Worm (Caenorhabditis elegans) whole organism, L4 larva: ENCODE data around the gene Y43F8B.19.

Experiments
- F10B5.3 ChIP-seq: sonication (generic microtip); optimal IDR thresholded peaks from 2 replicates; lab custom pipeline; 2016; ENCODE audit warnings: mild to moderate bottlenecking, missing genetic modification characterization, missing compliant biosample characterization
- F26F4.8 ChIP-seq: fragments of 200-800 bp; sonication (Bioruptor generic); conservative IDR thresholded peaks from 2 replicates; pipeline ENCODE4 v1.3.6; 2022; ENCODE audit warnings: missing genetic modification characterization, missing compliant biosample characterization
- R02D3.7 ChIP-seq: fragments of 150-350 bp; sonication (generic microtip); optimal IDR thresholded peaks from 3 replicates; lab custom pipeline; 2014; ENCODE audit warnings: missing biosample characterization, missing genetic modification characterization
- T20F7.1 ChIP-seq: fragments of 200-800 bp; sonication (Bioruptor generic); optimal IDR thresholded peaks from 2 replicates; lab custom pipeline; 2018; ENCODE audit warnings: mild to moderate bottlenecking, missing genetic modification characterization, missing compliant biosample characterization
- T26A8.4 ChIP-seq: fragments of 200-800 bp; sonication (Bioruptor generic); IDR thresholded peaks from 2 replicates; pipeline ENCODE4 v1.3.6; 2022; ENCODE audit warnings: missing genetic modification characterization, missing compliant biosample characterization
- aha-1 ChIP-seq: fragments of 150-350 bp; peaks from one replicate; lab custom pipeline; 2014; ENCODE audit warnings: missing biosample characterization, missing genetic modification characterization
- ama-1 ChIP-seq: fragments of 150-350 bp; optimal IDR thresholded peaks from 2 replicates; lab custom pipeline; 2014; ENCODE audit warnings: inconsistent platforms, mixed read lengths
- attf-4 ChIP-seq: sonication (generic microtip); optimal IDR thresholded peaks from 3 replicates; lab custom pipeline; 2017; ENCODE audit warnings: missing biosample characterization, missing genetic modification characterization
- ceh-32 ChIP-seq: sonication (generic microtip); optimal IDR thresholded peaks from 2 replicates; lab custom pipeline; 2016; ENCODE audit warnings: mild to moderate bottlenecking, missing genetic modification characterization, missing compliant biosample characterization; ENCODE audit not compliant: poor library complexity
- ceh-62 ChIP-seq: sonication (generic microtip); optimal IDR thresholded peaks from 2 replicates; lab custom pipeline; 2017; ENCODE audit warnings: missing biosample characterization, missing genetic modification characterization
- ceh-82 ChIP-seq: sonication (generic microtip); optimal IDR thresholded peaks from 2 replicates; lab custom pipeline; 2017; ENCODE audit warnings: missing biosample characterization, missing genetic modification characterization
- daf-16 ChIP-seq, 3 experiments: sonication (generic microtip); optimal IDR thresholded peaks; 2 replicates each; lab custom pipeline; 2016 to 2017; ENCODE audit warnings: missing genetic modification characterization in 3 of 3, missing genetic modification reagents in 3 of 3, mild to moderate bottlenecking in 2 of 3, missing compliant biosample characterization in 2 of 3, missing biosample characterization in 1 of 3, moderate library complexity in 1 of 3
- daf-19 ChIP-seq: fragments of 200-800 bp; sonication (Bioruptor generic); conservative IDR thresholded peaks from 2 replicates; pipeline ENCODE4 v1.3.6; 2022; ENCODE audit warnings: missing genetic modification characterization, missing compliant biosample characterization
- daf-8 ChIP-seq: fragments of 200-800 bp; sonication (Bioruptor generic); IDR thresholded peaks from 2 replicates; pipeline ENCODE4 v1.3.6; 2022; ENCODE audit warnings: missing genetic modification characterization, missing compliant biosample characterization
- dmd-8 ChIP-seq: fragments of 200-800 bp; sonication (Bioruptor generic); IDR thresholded peaks from 2 replicates; pipeline ENCODE4 v1.3.6; 2022; ENCODE audit warnings: missing genetic modification characterization, missing compliant biosample characterization
- dpl-1 ChIP-seq: fragments of 150-350 bp; optimal IDR thresholded peaks from 2 replicates; lab custom pipeline; 2014; ENCODE audit warnings: missing biosample characterization, missing genetic modification reagents, missing genetic modification characterization
- duxl-1 ChIP-seq: sonication (generic microtip); optimal IDR thresholded peaks from 2 replicates; lab custom pipeline; 2016; ENCODE audit warnings: mild to moderate bottlenecking, missing genetic modification characterization, moderate library complexity, missing compliant biosample characterization; ENCODE audit not compliant: poor library complexity
- hlh-11 ChIP-seq: fragments of 200-800 bp; sonication (Bioruptor generic); optimal IDR thresholded peaks from 2 replicates; lab custom pipeline; 2018; ENCODE audit warnings: mild to moderate bottlenecking, missing genetic modification characterization, missing compliant biosample characterization
- lin-1 ChIP-seq: fragments of 200-800 bp; sonication (Bioruptor generic); IDR thresholded peaks from 2 replicates; pipeline ENCODE4 v1.3.6; 2022; ENCODE audit warnings: missing genetic modification reagents, missing genetic modification characterization, missing compliant biosample characterization
- lin-29 ChIP-seq: fragments of 200-800 bp; sonication (Bioruptor generic); IDR thresholded peaks from 2 replicates; pipeline ENCODE4 v1.3.6; 2022; ENCODE audit warnings: missing genetic modification reagents, missing genetic modification characterization, missing compliant biosample characterization
- lin-38 ChIP-seq: fragments of 200-800 bp; sonication (Bioruptor generic); IDR thresholded peaks from 2 replicates; pipeline ENCODE4 v1.3.6; 2022; ENCODE audit warnings: missing genetic modification reagents, missing genetic modification characterization, missing compliant biosample characterization
- lin-39 ChIP-seq: fragments of 150-350 bp; optimal IDR thresholded peaks from 2 replicates; lab custom pipeline; 2014; ENCODE audit warnings: missing biosample characterization, missing genetic modification reagents, missing genetic modification characterization
- lsy-2 ChIP-seq, 2 experiments: fragments of 150-350 bp in 1 of 2; sonication (generic microtip) in 1 of 2; optimal IDR thresholded peaks; 2 replicates each; lab custom pipeline; 2014 to 2017; ENCODE audit warnings: missing biosample characterization in 2 of 2, missing genetic modification characterization in 2 of 2
- mep-1 ChIP-seq: fragments of 150-350 bp; sonication (generic microtip); optimal IDR thresholded peaks from 3 replicates; lab custom pipeline; 2014; ENCODE audit warnings: missing biosample characterization, missing genetic modification characterization
- mxl-3 ChIP-seq: fragments of 200-800 bp; sonication (Bioruptor generic); optimal IDR thresholded peaks from 2 replicates; lab custom pipeline; 2018; ENCODE audit warnings: mild to moderate bottlenecking, missing genetic modification characterization, missing compliant biosample characterization
- nhr-10 ChIP-seq: fragments of 150-350 bp; optimal IDR thresholded peaks from 2 replicates; lab custom pipeline; 2014; ENCODE audit warnings: missing biosample characterization, missing genetic modification characterization
- nhr-237 ChIP-seq: sonication (generic microtip); optimal IDR thresholded peaks from 2 replicates; lab custom pipeline; 2017; ENCODE audit warnings: missing biosample characterization, missing genetic modification characterization
- nhr-25 ChIP-seq: sonication (generic microtip); optimal IDR thresholded peaks from 2 replicates; lab custom pipeline; 2017; ENCODE audit warnings: missing genetic modification characterization, mild to moderate bottlenecking, missing compliant biosample characterization, antibody characterized with exemption, moderate library complexity, borderline replicate concordance; ENCODE audit not compliant: insufficient read depth
- nhr-41 ChIP-seq: fragments of 200-800 bp; sonication (Bioruptor generic); IDR thresholded peaks from 2 replicates; pipeline ENCODE4 v1.3.6; 2022; ENCODE audit warnings: missing genetic modification reagents, missing genetic modification characterization, missing compliant biosample characterization
- nhr-48 ChIP-seq: sonication (generic microtip); optimal IDR thresholded peaks from 2 replicates; lab custom pipeline; 2016; ENCODE audit warnings: mild to moderate bottlenecking, missing genetic modification characterization, missing compliant biosample characterization
- nhr-6 ChIP-seq: fragments of 150-350 bp; optimal IDR thresholded peaks from 2 replicates; lab custom pipeline; 2014; ENCODE audit warnings: missing biosample characterization, missing genetic modification characterization
- pha-4 ChIP-seq, 2 experiments: fragments of 150-350 bp in 1 of 2; fragments of 200-800 bp in 1 of 2; sonication (Bioruptor generic) in 1 of 2; IDR thresholded peaks in 1 of 2; optimal IDR thresholded peaks in 1 of 2; 2 replicates each; pipeline versions ENCODE4 v1.3.6 to Lab custom; 2014 to 2022; ENCODE audit warnings: missing genetic modification characterization in 2 of 2, missing genetic modification reagents in 2 of 2, missing biosample characterization in 1 of 2, missing compliant biosample characterization in 1 of 2
- saeg-2 ChIP-seq: fragments of 200-800 bp; sonication (Bioruptor generic); IDR thresholded peaks from 2 replicates; pipeline ENCODE4 v1.3.6; 2022; ENCODE audit warnings: missing genetic modification reagents, missing genetic modification characterization, missing compliant biosample characterization
- snpc-1.2 ChIP-seq: fragments of 200-800 bp; sonication (Bioruptor generic); IDR thresholded peaks from 2 replicates; pipeline ENCODE4 v1.3.6; 2022; ENCODE audit warnings: missing genetic modification reagents, missing genetic modification characterization, missing compliant biosample characterization
- snpc-4 ChIP-seq: fragments of 150-350 bp; optimal IDR thresholded peaks from 2 replicates; lab custom pipeline; 2014; ENCODE audit warnings: missing biosample characterization, missing genetic modification characterization
- spr-1 ChIP-seq: sonication (generic microtip); optimal IDR thresholded peaks from 2 replicates; lab custom pipeline; 2016; ENCODE audit warnings: mild to moderate bottlenecking, missing genetic modification characterization, missing compliant biosample characterization
- spr-3 ChIP-seq: fragments of 200-800 bp; sonication (Bioruptor generic); optimal IDR thresholded peaks from 2 replicates; lab custom pipeline; 2018; ENCODE audit warnings: mild to moderate bottlenecking, missing genetic modification characterization, missing compliant biosample characterization
- tag-97 ChIP-seq: fragments of 200-800 bp; sonication (Bioruptor generic); IDR thresholded peaks from 2 replicates; pipeline ENCODE4 v1.3.6; 2022; ENCODE audit warnings: missing genetic modification characterization, missing compliant biosample characterization
- unc-39 ChIP-seq: sonication (generic microtip); optimal IDR thresholded peaks from 2 replicates; lab custom pipeline; 2017; ENCODE audit warnings: missing biosample characterization, missing genetic modification characterization
- unc-62 ChIP-seq, 3 experiments: fragments of 150-350 bp in 1 of 3; sonication (generic microtip); optimal IDR thresholded peaks in 2 of 3; peaks in 1 of 3; 1 replicate in 1 of 3; 2 replicates in 2 of 3; lab custom pipeline; 2014 to 2017; ENCODE audit warnings: missing biosample characterization in 3 of 3, missing genetic modification characterization in 3 of 3, missing genetic modification reagents in 3 of 3, missing genotype in 1 of 3
- zfp-2 ChIP-seq: sonication (generic microtip); optimal IDR thresholded peaks from 2 replicates; lab custom pipeline; 2016; ENCODE audit warnings: mild to moderate bottlenecking, missing genetic modification characterization, missing compliant biosample characterization

The Y43F8B.19 gene

DNA sequence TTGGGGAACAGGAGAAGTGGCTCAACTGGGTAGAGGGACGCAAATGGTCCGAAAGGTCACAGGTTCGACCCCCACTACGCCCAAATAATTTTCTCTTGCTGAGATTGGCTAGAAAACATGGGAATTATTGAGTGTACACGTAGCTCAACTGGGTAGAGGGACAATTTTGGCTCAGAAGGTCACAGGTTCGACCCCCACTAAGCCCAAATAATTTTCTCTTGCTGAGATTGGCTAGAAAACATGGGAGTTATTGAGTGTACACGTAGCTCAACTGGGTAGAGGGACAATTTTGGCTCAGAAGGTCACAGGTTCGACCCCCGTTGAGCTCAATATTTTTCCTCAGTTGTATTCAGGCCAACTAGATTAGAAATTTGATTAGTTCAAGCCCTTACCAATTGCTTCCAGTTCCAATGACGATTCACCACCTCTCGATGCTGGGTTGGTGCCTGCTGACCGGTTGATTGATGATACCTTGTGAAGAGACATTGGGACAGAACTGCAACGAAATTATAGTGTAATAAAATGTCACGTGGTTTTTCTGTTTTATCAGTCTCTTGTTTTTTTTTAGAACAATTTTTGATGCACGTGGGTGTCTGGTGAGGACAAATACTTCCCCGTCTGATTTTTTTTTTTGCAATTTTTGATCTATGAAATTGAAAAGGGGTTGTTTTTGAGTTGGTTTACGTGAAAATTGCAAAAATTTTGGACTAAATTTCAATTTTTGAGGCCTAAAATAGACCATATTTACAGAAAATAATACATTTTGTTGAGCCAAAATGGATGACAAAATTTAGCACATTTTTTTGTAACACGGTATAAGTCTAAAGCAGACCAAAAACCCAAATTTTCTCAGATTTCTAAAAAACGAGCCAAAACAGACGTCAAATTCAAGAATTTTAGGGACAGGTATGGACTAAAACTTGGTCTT lies 9.5 kb upstream of the Y43F8B.19 start (continued):
- TF ChIP-seq nhr-48 (tag; lab: Kevin White, UChicago): peak; percentile 15
- peak; percentile 43 for TF ChIP-seq hlh-11 (tag; lab: Kevin White, UChicago)
- peak; percentile 41; the same call in 1 of the 2 replicates for TF ChIP-seq saeg-2 (GFP tag; lab: Robert Waterston, UW)
- no peak for TF ChIP-seq nhr-25

- TF ChIP-seq nhr-41 (GFP tag; lab: Robert Waterston, UW) (no peak), lsy-2 (tag; optimal IDR thresholded peaks at IDR 0.05; lab: Kevin White, UChicago) (peak in 1 of 2 experiments; percentile 7), daf-19 (GFP tag; lab: Robert Waterston, UW) (no peak), dpl-1 (GFP tag; lab: Kevin White, UChicago) (no peak), mep-1 (tag; lab: Kevin White, UChicago) (peak; percentile 4), ama-1 (lab: Kevin White, UChicago) (peak; percentile 3), lin-39 (tag; lab: Kevin White, UChicago) (no peak), aha-1 (tag; lab: Kevin White, UChicago) (peak; percentile 97), F26F4.8 (GFP tag; lab: Robert Waterston, UW) (no peak), mxl-3 (no peak), snpc-4 (tag; lab: Kevin White, UChicago) (no peak), daf-16 (GFP tag; optimal IDR thresholded peaks at IDR 0.05; lab: Kevin White, UChicago) (no peak), daf-16 (tag; optimal IDR thresholded peaks at IDR 0.05; lab: Kevin White, UChicago) (no peak), T20F7.1 (GFP tag; lab: Kevin White, UChicago) (no peak), R02D3.7 (tag; lab: Kevin White, UChicago) (no peak), daf-8 (GFP tag; lab: Robert Waterston, UW) (no peak), spr-3 (GFP tag; lab: Kevin White, UChicago) (no peak), nhr-6 (tag; lab: Kevin White, UChicago) (no peak)
- TF ChIP-seq, all 104 proteins: peak for 4
These were observed 8.7 kb upstream of the Y43F8B.19 start for ce11 chrV:19520597-19521322.

ce11 chrV:19520130-19520529 lies 8.0 kb upstream of the Y43F8B.19 start:
- TF ChIP-seq lin-29 (GFP tag; lab: Robert Waterston, UW) (peak; percentile 72; the same call in 1 of the 2 replicates), daf-16 (GFP tag; optimal IDR thresholded peaks at IDR 0.05; lab: Kevin White, UChicago) (no peak), daf-16 (tag; optimal IDR thresholded peaks at IDR 0.05; lab: Kevin White, UChicago) (peak; percentile 10), saeg-2 (GFP tag; lab: Robert Waterston, UW) (no peak), lsy-2 (tag; optimal IDR thresholded peaks at IDR 0.05; lab: Kevin White, UChicago) (no peak), nhr-237 (tag; lab: Kevin White, UChicago) (no peak), pha-4 (GFP tag; IDR thresholded peaks at IDR 0.05; lab: Robert Waterston, UW) (no peak), pha-4 (tag; optimal IDR thresholded peaks at IDR 0.05; lab: Kevin White, UChicago) (no peak), nhr-10 (tag; lab: Kevin White, UChicago) (no peak), snpc-1.2 (GFP tag; lab: Robert Waterston, UW) (peak; percentile 71), F10B5.3 (tag; lab: Kevin White, UChicago) (no peak), ceh-82 (tag; lab: Kevin White, UChicago) (no peak), tag-97 (GFP tag; lab: Robert Waterston, UW) (no peak), unc-39 (tag; lab: Kevin White, UChicago) (no peak), duxl-1 (tag; lab: Kevin White, UChicago) (no peak), dmd-8 (GFP tag; lab: Robert Waterston, UW) (peak; percentile 82; the same call in 1 of the 2 replicates), spr-1 (tag; lab: Kevin White, UChicago) (no peak), lin-38 (GFP tag; lab: Robert Waterston, UW) (no peak), ceh-62 (tag; lab: Kevin White, UChicago) (no peak), lin-1 (no peak), attf-4 (tag; lab: Kevin White, UChicago) (no peak), zfp-2 (no peak), aha-1 (tag; lab: Kevin White, UChicago) (no peak), T26A8.4 (GFP tag; lab: Robert Waterston, UW) (no peak; the same call in 1 of the 2 replicates), mxl-3 (peak; percentile 41), unc-62 (GFP tag; optimal IDR thresholded peaks at IDR 0.05 in 1 of 2; lab: Kevin White, UChicago) (no peak), unc-62 (tag; optimal IDR thresholded peaks at IDR 0.05; lab: Kevin White, UChicago) (no peak), spr-3 (GFP tag; lab: Kevin White, UChicago) (peak; percentile 27), mep-1 (tag; lab: Kevin White, UChicago) (no peak), nhr-48 (tag; lab: Kevin White, UChicago) (no peak), ceh-32 (tag; lab: Kevin White, UChicago) (no peak)
